Worm (Caenorhabditis elegans) whole organism, L1 larva: ENCODE data around the gene Y111B2A.12.

Source experiments
- C04F5.9 ChIP-seq: sonication (generic microtip); optimal IDR thresholded peaks from 2 replicates; lab custom pipeline; 2016; ENCODE audit warnings: missing genetic modification characterization, missing compliant biosample characterization
- C16A3.4 ChIP-seq: fragments of 150-350 bp; optimal IDR thresholded peaks from 2 replicates; lab custom pipeline; 2014; ENCODE audit warnings: missing biosample characterization, missing genetic modification characterization
- Y116A8C.19 ChIP-seq: sonication (generic microtip); optimal IDR thresholded peaks from 2 replicates; lab custom pipeline; 2016; ENCODE audit warnings: missing compliant biosample characterization, missing genetic modification characterization, borderline replicate concordance
- ama-1 ChIP-seq: fragments of 150-350 bp; optimal IDR thresholded peaks from 2 replicates; lab custom pipeline; 2014
- ceh-63 ChIP-seq: fragments of 200-800 bp; sonication (Bioruptor generic); optimal IDR thresholded peaks from 2 replicates; lab custom pipeline; 2018; ENCODE audit warnings: mild to moderate bottlenecking, missing genetic modification characterization, missing compliant biosample characterization
- ceh-8 ChIP-seq: fragments of 200-800 bp; sonication (Bioruptor generic); optimal IDR thresholded peaks from 2 replicates; lab custom pipeline; 2018; ENCODE audit warnings: mild to moderate bottlenecking, missing genetic modification characterization, moderate library complexity, missing compliant biosample characterization
- ceh-88 ChIP-seq: fragments of 200-800 bp; sonication (Bioruptor generic); IDR thresholded peaks from 2 replicates; pipeline ENCODE4 v1.3.6; 2022; ENCODE audit warnings: missing genetic modification characterization, missing compliant biosample characterization
- efl-1 ChIP-seq, 4 experiments: fragments of 150-350 bp; optimal IDR thresholded peaks in 3 of 4; peaks in 1 of 4; 1 replicate in 1 of 4; 2 replicates in 3 of 4; lab custom pipeline; 2014; ENCODE audit warnings: missing biosample characterization in 2 of 4, missing genetic modification characterization in 2 of 4, missing genetic modification reagents in 2 of 4
- efl-3 ChIP-seq: fragments of 200-800 bp; sonication (Bioruptor generic); optimal IDR thresholded peaks from 2 replicates; lab custom pipeline; 2018; ENCODE audit warnings: mild to moderate bottlenecking, missing genetic modification characterization, missing compliant biosample characterization
- egl-13 ChIP-seq: sonication (generic microtip); optimal IDR thresholded peaks from 2 replicates; lab custom pipeline; 2016; ENCODE audit warnings: missing genotype, missing genetic modification reagents, missing genetic modification characterization, missing compliant biosample characterization
- fos-1 ChIP-seq: fragments of 150-350 bp; optimal IDR thresholded peaks from 2 replicates; lab custom pipeline; 2014; ENCODE audit warnings: missing biosample characterization, missing genetic modification characterization
- grh-1 ChIP-seq: fragments of 200-800 bp; sonication (Bioruptor generic); IDR thresholded peaks from 2 replicates; pipeline ENCODE4 v1.3.6; 2022; ENCODE audit warnings: missing genetic modification reagents, missing genetic modification characterization, missing compliant biosample characterization
- hpl-2 ChIP-seq: fragments of 150-350 bp; optimal IDR thresholded peaks from 2 replicates; lab custom pipeline; 2014; ENCODE audit warnings: missing biosample characterization, missing genetic modification reagents, missing genetic modification characterization
- lin-13 ChIP-seq: fragments of 150-350 bp; optimal IDR thresholded peaks from 2 replicates; lab custom pipeline; 2014; ENCODE audit warnings: missing biosample characterization, missing genetic modification reagents, missing genetic modification characterization
- lin-14 ChIP-seq: fragments of 200-800 bp; sonication (Bioruptor generic); optimal IDR thresholded peaks from 2 replicates; lab custom pipeline; 2018; ENCODE audit warnings: mild to moderate bottlenecking, missing genetic modification characterization, moderate library complexity, missing compliant biosample characterization
- lin-15B ChIP-seq: fragments of 150-350 bp; sonication (generic microtip); optimal IDR thresholded peaks from 3 replicates; lab custom pipeline; 2014; ENCODE audit warnings: missing biosample characterization, missing genetic modification characterization
- lin-35 ChIP-seq, 2 experiments: fragments of 150-350 bp; optimal IDR thresholded peaks; 2 replicates each; lab custom pipeline; 2014; ENCODE audit warnings: missing biosample characterization in 2 of 2, missing genetic modification characterization in 2 of 2, missing genetic modification reagents in 2 of 2
- lin-39 ChIP-seq: fragments of 150-350 bp; optimal IDR thresholded peaks from 2 replicates; lab custom pipeline; 2014; ENCODE audit warnings: missing biosample characterization, missing genetic modification reagents, missing genetic modification characterization
- lsy-2 ChIP-seq, 2 experiments: fragments of 150-350 bp; optimal IDR thresholded peaks; 2 replicates each; lab custom pipeline; 2014; ENCODE audit warnings: missing biosample characterization in 2 of 2, missing genetic modification characterization in 2 of 2
- mab-9 ChIP-seq: fragments of 200-800 bp; sonication (Bioruptor generic); IDR thresholded peaks from 2 replicates; pipeline ENCODE4 v1.3.6; 2022; ENCODE audit warnings: missing genetic modification reagents, missing genetic modification characterization, missing compliant biosample characterization
- mef-2 ChIP-seq: fragments of 150-350 bp; optimal IDR thresholded peaks from 2 replicates; lab custom pipeline; 2014; ENCODE audit warnings: missing biosample characterization, missing genetic modification characterization
- nhr-12 ChIP-seq: sonication (generic microtip); optimal IDR thresholded peaks from 2 replicates; lab custom pipeline; 2017; ENCODE audit warnings: missing biosample characterization, missing genetic modification characterization
- nhr-28 ChIP-seq: fragments of 150-350 bp; optimal IDR thresholded peaks from 2 replicates; lab custom pipeline; 2014; ENCODE audit warnings: missing biosample characterization, missing genetic modification characterization
- nhr-47 ChIP-seq: sonication (generic microtip); optimal IDR thresholded peaks from 2 replicates; lab custom pipeline; 2016; ENCODE audit warnings: mild to moderate bottlenecking, missing genetic modification characterization, moderate library complexity, missing compliant biosample characterization
- nhr-76 ChIP-seq: sonication (generic microtip); optimal IDR thresholded peaks from 2 replicates; lab custom pipeline; 2017; ENCODE audit warnings: missing biosample characterization, missing genetic modification characterization
- nhr-85 ChIP-seq: sonication (generic microtip); peaks from one replicate; lab custom pipeline; 2016; ENCODE audit warnings: missing genetic modification characterization, inconsistent platforms, missing compliant biosample characterization
- nhr-90 ChIP-seq: sonication (generic microtip); optimal IDR thresholded peaks from 2 replicates; lab custom pipeline; 2016; ENCODE audit warnings: mild to moderate bottlenecking, missing genetic modification characterization, missing compliant biosample characterization; ENCODE audit not compliant: poor library complexity
- pax-3 ChIP-seq: fragments of 200-800 bp; sonication (Bioruptor generic); optimal IDR thresholded peaks from 2 replicates; lab custom pipeline; 2018; ENCODE audit warnings: mild to moderate bottlenecking, missing genetic modification characterization, moderate library complexity, missing compliant biosample characterization
- pqm-1 ChIP-seq: sonication (generic microtip); optimal IDR thresholded peaks from 3 replicates; lab custom pipeline; 2017; ENCODE audit warnings: missing biosample characterization, missing genetic modification characterization
- rnt-1 ChIP-seq: sonication (generic microtip); optimal IDR thresholded peaks from 2 replicates; lab custom pipeline; 2016; ENCODE audit warnings: mild to moderate bottlenecking, missing genetic modification characterization, moderate library complexity, missing compliant biosample characterization
- skn-1 ChIP-seq: fragments of 150-350 bp; optimal IDR thresholded peaks from 2 replicates; lab custom pipeline; 2014; ENCODE audit warnings: missing biosample characterization, missing genetic modification characterization
- snpc-4 ChIP-seq: fragments of 150-350 bp; optimal IDR thresholded peaks from 2 replicates; lab custom pipeline; 2014; ENCODE audit warnings: missing biosample characterization, missing genetic modification characterization
- snu-23 ChIP-seq: sonication (generic microtip); optimal IDR thresholded peaks from 2 replicates; lab custom pipeline; 2016; ENCODE audit warnings: missing genetic modification characterization, missing compliant biosample characterization
- sox-4 ChIP-seq: sonication (generic microtip); optimal IDR thresholded peaks from 2 replicates; lab custom pipeline; 2016; ENCODE audit warnings: missing genetic modification characterization, missing compliant biosample characterization
- swsn-7 ChIP-seq: sonication (generic microtip); optimal IDR thresholded peaks from 2 replicates; lab custom pipeline; 2016; ENCODE audit warnings: missing genetic modification characterization, missing compliant biosample characterization
- tbx-2 ChIP-seq: sonication (generic microtip); optimal IDR thresholded peaks from 2 replicates; lab custom pipeline; 2016; ENCODE audit warnings: missing genetic modification characterization, missing compliant biosample characterization
- tlp-1 ChIP-seq: fragments of 150-350 bp; optimal IDR thresholded peaks from 2 replicates; lab custom pipeline; 2014; ENCODE audit warnings: missing biosample characterization, missing genetic modification characterization
- unc-86 ChIP-seq: sonication (generic microtip); optimal IDR thresholded peaks from 2 replicates; lab custom pipeline; 2016; ENCODE audit warnings: missing genetic modification characterization, missing compliant biosample characterization
- unc-98 ChIP-seq: fragments of 200-800 bp; sonication (Bioruptor generic); IDR thresholded peaks from 2 replicates; pipeline ENCODE4 v1.3.6; 2022; ENCODE audit warnings: missing genetic modification characterization, missing compliant biosample characterization
- xbp-1 ChIP-seq: sonication (generic microtip); optimal IDR thresholded peaks from 2 replicates; lab custom pipeline; 2016; ENCODE audit warnings: missing genetic modification characterization, missing compliant biosample characterization
- zip-4 ChIP-seq: fragments of 200-800 bp; sonication (Bioruptor generic); optimal IDR thresholded peaks from 2 replicates; lab custom pipeline; 2018; ENCODE audit warnings: mild to moderate bottlenecking, missing genetic modification characterization, moderate library complexity, missing compliant biosample characterization
- ztf-4 ChIP-seq: fragments of 150-350 bp; optimal IDR thresholded peaks from 2 replicates; lab custom pipeline; 2014; ENCODE audit warnings: missing biosample characterization, missing genetic modification characterization

Gene Y111B2A.12

ce11 chrIII:12583466-12583865 is 25.6 kb upstream of the Y111B2A.12 start (continued):
- TF ChIP-seq nhr-76 (tag; lab: Kevin White, UChicago) (no peak), egl-13 (tag; lab: Kevin White, UChicago) (peak; percentile 87), ceh-88 (GFP tag; lab: Robert Waterston, UW) (peak; percentile 67; the same call in 1 of the 2 replicates), tlp-1 (tag; lab: Kevin White, UChicago) (no peak), efl-1 (optimal IDR thresholded peaks at IDR 0.05; lab: Kevin White, UChicago) (peak; percentile 88 to 93), efl-1 (GFP tag; optimal IDR thresholded peaks at IDR 0.05 in 1 of 2; lab: Kevin White, UChicago) (peak; percentile 74 to 97)
- TF ChIP-seq, all 84 proteins: peak for 62

- TF ChIP-seq nhr-28 (tag; lab: Kevin White, UChicago): no peak
- TF ChIP-seq snu-23: no peak
- no peak for TF ChIP-seq lin-14 (GFP tag; lab: Kevin White, UChicago)
Measured at ce11 chrIII:12585842-12586241, 23.2 kb upstream of the Y111B2A.12 start.

- TF ChIP-seq C16A3.4 (tag; lab: Kevin White, UChicago) (no peak), pax-3 (tag; lab: Kevin White, UChicago) (no peak), unc-86 (no peak), zip-4 (no peak), skn-1 (tag; lab: Kevin White, UChicago) (no peak), lin-35 (GFP tag; optimal IDR thresholded peaks at IDR 0.05; lab: Kevin White, UChicago) (no peak), hpl-2 (GFP tag; lab: Kevin White, UChicago) (no peak), efl-1 (optimal IDR thresholded peaks at IDR 0.05; lab: Kevin White, UChicago) (no peak), efl-1 (GFP tag; optimal IDR thresholded peaks at IDR 0.05 in 1 of 2; lab: Kevin White, UChicago) (no peak), lin-15B (tag; lab: Kevin White, UChicago) (no peak)
Measured at ce11 chrIII:12591923-12592322, 17.2 kb upstream of the Y111B2A.12 start.

- TF ChIP-seq efl-1 (optimal IDR thresholded peaks at IDR 0.05; lab: Kevin White, UChicago): no peak
- peak in 1 of 2 experiments; percentile 86 for TF ChIP-seq efl-1 (GFP tag; optimal IDR thresholded peaks at IDR 0.05 in 1 of 2; lab: Kevin White, UChicago)
- TF ChIP-seq sox-4 (tag; lab: Kevin White, UChicago): no peak
- peak; percentile 50 for TF ChIP-seq ama-1 (lab: Kevin White, UChicago)
- TF ChIP-seq nhr-47 (tag; lab: Kevin White, UChicago): no peak
Measured at ce11 chrIII:12595640-12596039, 13.4 kb upstream of the Y111B2A.12 start.

- TF ChIP-seq C04F5.9: no peak
- TF ChIP-seq lin-39 (tag; lab: Kevin White, UChicago): no peak
- peak; percentile 88 for TF ChIP-seq swsn-7 (tag; lab: Kevin White, UChicago)
- TF ChIP-seq fos-1 (tag; lab: Kevin White, UChicago): peak; percentile 54
- TF ChIP-seq skn-1 (tag; lab: Kevin White, UChicago): peak; percentile 87
- peak; percentile 62 for TF ChIP-seq zip-4
- TF ChIP-seq tbx-2: peak; percentile 88
- TF ChIP-seq grh-1 (GFP tag; lab: Robert Waterston, UW): peak; percentile 88
- TF ChIP-seq lsy-2 (tag; optimal IDR thresholded peaks at IDR 0.05; lab: Kevin White, UChicago): peak; percentile 98 to 99
- TF ChIP-seq nhr-90 (tag; lab: Kevin White, UChicago): peak; percentile 71
- peak; percentile 83 for TF ChIP-seq rnt-1 (tag; lab: Kevin White, UChicago)
- no peak for TF ChIP-seq Y116A8C.19
- TF ChIP-seq ztf-4 (tag; lab: Kevin White, UChicago): peak; percentile 84
- TF ChIP-seq lin-13: peak; percentile 96
- TF ChIP-seq efl-3: no peak
- TF ChIP-seq nhr-12 (tag; lab: Kevin White, UChicago): no peak
- TF ChIP-seq ceh-63: no peak
- TF ChIP-seq snpc-4 (tag; lab: Kevin White, UChicago): peak; percentile 75
- peak; percentile 88 for TF ChIP-seq nhr-85 (tag; lab: Kevin White, UChicago)
- TF ChIP-seq mab-9 (GFP tag; lab: Robert Waterston, UW): peak; percentile 25; the same call in 1 of the 2 replicates
- no peak for TF ChIP-seq unc-98
- peak; percentile 83 for TF ChIP-seq xbp-1
- peak; percentile 90 for TF ChIP-seq lin-14 (GFP tag; lab: Kevin White, UChicago)
- TF ChIP-seq pqm-1 (tag; lab: Kevin White, UChicago): no peak
- peak; percentile 44 for TF ChIP-seq ceh-8 (GFP tag; lab: Kevin White, UChicago)
- TF ChIP-seq mef-2 (tag; lab: Kevin White, UChicago): no peak
Measured at ce11 chrIII:12598418-12599330, 10.4 kb upstream of the Y111B2A.12 start.
